Fruit fly (Drosophila melanogaster) whole organism, embryonic: Measurements from ENCODE around the gene dind.

Experiments used
- Antp ChIP-seq: fragments of 200-800 bp; sonication (Bioruptor generic); optimal IDR thresholded peaks from 3 replicates; lab custom pipeline; 2016; ENCODE audit warnings: missing biosample characterization, missing genetic modification characterization
- CG10267 ChIP-seq: fragments of 200-800 bp; sonication (Bioruptor generic); optimal IDR thresholded peaks from 2 replicates; lab custom pipeline; 2018; ENCODE audit warnings: missing biosample characterization, mild to moderate bottlenecking, missing genetic modification characterization, moderate library complexity
- CG10274 ChIP-seq: fragments of 200-800 bp; sonication (Bioruptor generic); optimal IDR thresholded peaks from 3 replicates; lab custom pipeline; 2017; ENCODE audit warnings: missing biosample characterization, mild to moderate bottlenecking, missing genetic modification characterization
- CG10565 ChIP-seq: fragments of 200-800 bp; sonication (Bioruptor generic); optimal IDR thresholded peaks from 3 replicates; lab custom pipeline; 2016; ENCODE audit warnings: missing biosample characterization, mild to moderate bottlenecking, missing genetic modification characterization
- CG11723 ChIP-seq: fragments of 200-800 bp; sonication (Bioruptor generic); optimal IDR thresholded peaks from 2 replicates; lab custom pipeline; 2017; ENCODE audit warnings: missing biosample characterization, mild to moderate bottlenecking, missing genetic modification characterization
- CG13287 ChIP-seq: fragments of 200-800 bp; sonication (Bioruptor generic); IDR thresholded peaks from 2 replicates; pipeline ENCODE4 v1.3.6; 2022; ENCODE audit warnings: missing biosample characterization, missing genetic modification characterization; ENCODE audit not compliant: partially characterized antibody
- CG13424 ChIP-seq: fragments of 200-800 bp; sonication (Bioruptor generic); optimal IDR thresholded peaks from 2 replicates; lab custom pipeline; 2019; ENCODE audit warnings: missing biosample characterization, mild to moderate bottlenecking, missing genetic modification characterization, moderate library complexity
- CG15514 ChIP-seq: fragments of 200-800 bp; sonication (Bioruptor generic); optimal IDR thresholded peaks from 3 replicates; lab custom pipeline; 2017; ENCODE audit warnings: missing biosample characterization, missing genetic modification characterization, mild to moderate bottlenecking, moderate library complexity, missing genetic modification reagents
- CG17359 ChIP-seq: fragments of 200-800 bp; sonication (Bioruptor generic); optimal IDR thresholded peaks from 3 replicates; lab custom pipeline; 2018; ENCODE audit warnings: missing biosample characterization, mild to moderate bottlenecking, missing genetic modification characterization, moderate library complexity
- CG2678 ChIP-seq: fragments of 200-800 bp; sonication (Bioruptor generic); optimal IDR thresholded peaks from 3 replicates; lab custom pipeline; 2019; ENCODE audit warnings: missing biosample characterization, mild to moderate bottlenecking, missing genetic modification characterization, moderate library complexity
- CG30020 ChIP-seq: fragments of 200-800 bp; optimal IDR thresholded peaks from 2 replicates; lab custom pipeline; 2019; ENCODE audit warnings: missing biosample characterization, mild to moderate bottlenecking, missing genetic modification characterization, moderate library complexity
- CG3065 ChIP-seq: fragments of 200-800 bp; sonication (Bioruptor generic); optimal IDR thresholded peaks from 2 replicates; lab custom pipeline; 2016; ENCODE audit warnings: missing biosample characterization, missing genetic modification characterization
- CG31224 ChIP-seq: fragments of 200-800 bp; sonication (Bioruptor generic); IDR thresholded peaks from 2 replicates; pipeline ENCODE4 v1.3.6; 2022; ENCODE audit warnings: missing biosample characterization, missing genetic modification characterization
- CG3163 ChIP-seq: fragments of 200-800 bp; sonication (Bioruptor generic); optimal IDR thresholded peaks from 3 replicates; lab custom pipeline; 2016; ENCODE audit warnings: missing biosample characterization, missing genetic modification characterization
- CG3407 ChIP-seq: fragments of 200-800 bp; sonication (Bioruptor generic); optimal IDR thresholded peaks from 2 replicates; lab custom pipeline; 2018; ENCODE audit warnings: missing biosample characterization, mild to moderate bottlenecking, missing genetic modification characterization
- CG5245 ChIP-seq: fragments of 200-800 bp; sonication (Bioruptor generic); optimal IDR thresholded peaks from 3 replicates; lab custom pipeline; 2016; ENCODE audit warnings: missing biosample characterization, missing genetic modification characterization
- CG6175 ChIP-seq: fragments of 200-800 bp; sonication (Bioruptor generic); IDR thresholded peaks from 3 replicates; pipeline ENCODE4 v1.3.6; 2022; ENCODE audit warnings: missing biosample characterization, missing genetic modification characterization
- CG9727 ChIP-seq: fragments of 200-800 bp; sonication (Bioruptor generic); optimal IDR thresholded peaks from 3 replicates; lab custom pipeline; 2017; ENCODE audit warnings: missing biosample characterization, mild to moderate bottlenecking, missing genetic modification characterization
- CG9876 ChIP-seq: fragments of 200-800 bp; sonication (Bioruptor generic); optimal IDR thresholded peaks from 2 replicates; lab custom pipeline; 2016; ENCODE audit warnings: missing biosample characterization, missing genetic modification characterization
- Dfd ChIP-seq, 2 experiments: fragments of >200 bp; optimal IDR thresholded peaks; 2 replicates each; lab custom pipeline; 2017; ENCODE audit warnings: missing biosample characterization in 2 of 2, missing genetic modification characterization in 2 of 2
- Dip2 ChIP-seq: fragments of 200-800 bp; sonication (Bioruptor generic); IDR thresholded peaks from 2 replicates; pipeline ENCODE4 v1.3.6; 2022; ENCODE audit warnings: missing biosample characterization, missing genetic modification characterization
- Doc3 ChIP-seq: fragments of 200-800 bp; sonication (Bioruptor generic); IDR thresholded peaks from 3 replicates; pipeline ENCODE4 v1.3.6; 2022; ENCODE audit warnings: missing biosample characterization, missing genetic modification characterization; ENCODE audit not compliant: partially characterized antibody
- Fer3 ChIP-seq: fragments of 200-800 bp; sonication (Bioruptor generic); optimal IDR thresholded peaks from 2 replicates; lab custom pipeline; 2018; ENCODE audit warnings: missing biosample characterization, mild to moderate bottlenecking, missing genetic modification characterization, moderate library complexity
- Gsc ChIP-seq: fragments of 200-800 bp; sonication (Bioruptor generic); IDR thresholded peaks from 2 replicates; pipeline ENCODE4 v1.3.6; 2022; ENCODE audit warnings: missing biosample characterization, missing genetic modification characterization
- HHEX ChIP-seq: fragments of 200-800 bp; sonication (Bioruptor generic); optimal IDR thresholded peaks from 3 replicates; lab custom pipeline; 2017; ENCODE audit warnings: missing biosample characterization, mild to moderate bottlenecking, missing genetic modification characterization, missing genetic modification reagents
- HmgD ChIP-seq: fragments of 200-800 bp; sonication (Bioruptor generic); optimal IDR thresholded peaks from 3 replicates; lab custom pipeline; 2016; ENCODE audit warnings: missing biosample characterization, missing genetic modification characterization
- NC2β ChIP-seq: fragments of 200-800 bp; sonication (Bioruptor generic); optimal IDR thresholded peaks from 2 replicates; lab custom pipeline; 2016; ENCODE audit warnings: missing biosample characterization, missing genetic modification characterization
- Neu2 ChIP-seq: fragments of 200-800 bp; sonication (Bioruptor generic); optimal IDR thresholded peaks from 3 replicates; lab custom pipeline; 2016; ENCODE audit warnings: missing biosample characterization, missing genetic modification characterization, borderline replicate concordance
- Nf-YC ChIP-seq: fragments of 200-800 bp; optimal IDR thresholded peaks from 3 replicates; lab custom pipeline; 2019; ENCODE audit warnings: missing biosample characterization, mild to moderate bottlenecking, missing genetic modification characterization, moderate library complexity
- Rfx ChIP-seq: fragments of 200-800 bp; sonication (Bioruptor generic); IDR thresholded peaks from 2 replicates; pipeline ENCODE4 v1.3.6; 2022; ENCODE audit warnings: missing biosample characterization, missing genetic modification characterization
- Sox102F ChIP-seq: fragments of 200-800 bp; sonication (Bioruptor generic); optimal IDR thresholded peaks from 2 replicates; lab custom pipeline; 2018; ENCODE audit warnings: missing biosample characterization, mild to moderate bottlenecking, missing genetic modification characterization, moderate library complexity
- Trl ChIP-seq, 3 experiments: fragments of >200 bp in 2 of 3; fragments of 200-800 bp in 1 of 3; sonication (Bioruptor generic) in 1 of 3; optimal IDR thresholded peaks; 2 replicates in 1 of 3; 3 replicates in 2 of 3; lab custom pipeline; 2016 to 2017; ENCODE audit warnings: missing biosample characterization in 1 of 3, missing genetic modification characterization in 1 of 3
- abd-A ChIP-seq: fragments of 200-800 bp; sonication (Bioruptor generic); optimal IDR thresholded peaks from 3 replicates; lab custom pipeline; 2019; ENCODE audit warnings: missing biosample characterization, mild to moderate bottlenecking, missing genetic modification characterization, moderate library complexity
- ato ChIP-seq: fragments of 200-800 bp; sonication (Bioruptor generic); IDR thresholded peaks from 2 replicates; pipeline ENCODE4 v1.3.6; 2022; ENCODE audit warnings: missing biosample characterization, missing genetic modification characterization; ENCODE audit not compliant: partially characterized antibody
- crp ChIP-seq, 2 experiments: fragments of 200-800 bp; sonication (Bioruptor generic); optimal IDR thresholded peaks; 2 replicates in 1 of 2; 3 replicates in 1 of 2; lab custom pipeline; 2017; ENCODE audit warnings: missing biosample characterization in 2 of 2, missing genetic modification characterization in 2 of 2, mild to moderate bottlenecking in 1 of 2, moderate library complexity in 1 of 2
- emc ChIP-seq: fragments of 200-800 bp; sonication (Bioruptor generic); optimal IDR thresholded peaks from 2 replicates; lab custom pipeline; 2016; ENCODE audit warnings: missing biosample characterization, missing genetic modification characterization
- exex ChIP-seq: fragments of 200-800 bp; sonication (Bioruptor generic); optimal IDR thresholded peaks from 4 replicates; lab custom pipeline; 2018; ENCODE audit warnings: missing biosample characterization, mild to moderate bottlenecking, missing genetic modification characterization, moderate library complexity
- gcm ChIP-seq: fragments of 200-800 bp; sonication (Bioruptor generic); optimal IDR thresholded peaks from 2 replicates; lab custom pipeline; 2019; ENCODE audit warnings: missing biosample characterization, mild to moderate bottlenecking, missing genetic modification characterization, moderate library complexity
- gfzf ChIP-seq: fragments of 200-800 bp; sonication (Bioruptor generic); optimal IDR thresholded peaks from 2 replicates; lab custom pipeline; 2016; ENCODE audit warnings: missing biosample characterization, mild to moderate bottlenecking, missing genetic modification characterization, moderate library complexity
- grau ChIP-seq: fragments of 200-800 bp; optimal IDR thresholded peaks from 3 replicates; lab custom pipeline; 2019; ENCODE audit warnings: missing biosample characterization, mild to moderate bottlenecking, missing genetic modification characterization, moderate library complexity
- gt ChIP-seq: fragments of 200-800 bp; sonication (Bioruptor generic); IDR thresholded peaks from 2 replicates; pipeline ENCODE4 v1.3.6; 2022; ENCODE audit warnings: missing biosample characterization, missing genetic modification characterization
- her ChIP-seq: fragments of 200-800 bp; sonication (Bioruptor generic); optimal IDR thresholded peaks from 2 replicates; lab custom pipeline; 2016; ENCODE audit warnings: missing biosample characterization, missing genetic modification characterization
- ken ChIP-seq: fragments of 200-800 bp; sonication (Bioruptor generic); IDR thresholded peaks from 3 replicates; pipeline ENCODE4 v1.3.6; 2022; ENCODE audit warnings: missing biosample characterization, missing genetic modification characterization
- lab ChIP-seq: fragments of 200-800 bp; sonication (Bioruptor generic); optimal IDR thresholded peaks from 3 replicates; lab custom pipeline; 2017; ENCODE audit warnings: missing biosample characterization, missing genetic modification characterization, mild to moderate bottlenecking, moderate library complexity, missing genetic modification reagents
- pnt ChIP-seq: fragments of 200-800 bp; sonication (Bioruptor generic); optimal IDR thresholded peaks from 3 replicates; lab custom pipeline; 2016; ENCODE audit warnings: missing biosample characterization, missing genetic modification characterization
- sd ChIP-seq: fragments of 200-800 bp; sonication (Bioruptor generic); optimal IDR thresholded peaks from 3 replicates; lab custom pipeline; 2018; ENCODE audit warnings: missing biosample characterization, mild to moderate bottlenecking, missing genetic modification characterization, moderate library complexity
- sna ChIP-seq: fragments of 200-800 bp; sonication (Bioruptor generic); IDR thresholded peaks from 2 replicates; pipeline ENCODE4 v1.3.6; 2022; ENCODE audit warnings: missing biosample characterization, missing genetic modification characterization; ENCODE audit not compliant: partially characterized antibody
- stc ChIP-seq: fragments of 200-800 bp; sonication (Bioruptor generic); IDR thresholded peaks from 2 replicates; pipeline ENCODE4 v1.3.6; 2022; ENCODE audit warnings: missing biosample characterization, missing genetic modification characterization
- vfl ChIP-seq: fragments of 200-800 bp; sonication (Bioruptor generic); optimal IDR thresholded peaks from 2 replicates; lab custom pipeline; 2016; ENCODE audit warnings: missing biosample characterization, missing genetic modification characterization
- zf30C ChIP-seq: fragments of 200-800 bp; sonication (Bioruptor generic); optimal IDR thresholded peaks from 3 replicates; lab custom pipeline; 2018; ENCODE audit warnings: missing biosample characterization, mild to moderate bottlenecking, missing genetic modification characterization

dind gene

dm6 chr3R:18663525-18663924, 13.8 kb downstream of the dind start, which contains the start of the genes Cpsf73 and Gos28 (continued):
- TF ChIP-seq ken (GFP tag; lab: Robert Waterston, UW) (no peak), Dip2 (no peak), Dfd (GFP tag; optimal IDR thresholded peaks at IDR 0.05; lab: Kevin White, UChicago) (no peak), CG13424 (tag; lab: Kevin White, UChicago) (peak; percentile 5), CG11723 (GFP tag; lab: Kevin White, UChicago) (no peak), her (GFP tag; lab: Kevin White, UChicago) (no peak), stc (GFP tag; lab: Robert Waterston, UW) (no peak), CG3407 (GFP tag; lab: Kevin White, UChicago) (no peak), NC2β (GFP tag; lab: Kevin White, UChicago) (peak; percentile 44), Neu2 (no peak), Trl (optimal IDR thresholded peaks at IDR 0.05; lab: Kevin White, UChicago) (no peak), Trl (GFP tag; optimal IDR thresholded peaks at IDR 0.05; lab: Kevin White, UChicago) (no peak), CG15514 (GFP tag; lab: Kevin White, UChicago) (peak; percentile 85), emc (GFP tag; lab: Kevin White, UChicago) (no peak), HHEX (no peak), Nf-YC (tag; lab: Kevin White, UChicago) (peak; percentile 19), CG10565 (GFP tag; lab: Kevin White, UChicago) (no peak), Gsc (GFP tag; lab: Robert Waterston, UW) (no peak), Sox102F (no peak), abd-A (no peak), CG13287 (GFP tag; lab: Robert Waterston, UW) (peak; percentile 73), CG30020 (tag; lab: Kevin White, UChicago) (peak; percentile 87), zf30C (GFP tag; lab: Kevin White, UChicago) (no peak), sna (no peak), ato (GFP tag; lab: Robert Waterston, UW) (no peak), pnt (GFP tag; lab: Kevin White, UChicago) (peak; percentile 5), gcm (GFP tag; lab: Kevin White, UChicago) (no peak), Rfx (GFP tag; lab: Robert Waterston, UW) (peak; percentile 48; the same call in 1 of the 2 replicates), CG3163 (GFP tag; lab: Kevin White, UChicago) (no peak), CG6175 (no peak), CG31224 (GFP tag; lab: Robert Waterston, UW) (peak; percentile 17; the same call in 1 of the 2 replicates), Doc3 (GFP tag; lab: Robert Waterston, UW) (0 out of 3 replicates have a peak, but pooled peaks have one; percentile 37), exex (tag; lab: Kevin White, UChicago) (no peak), grau (tag; lab: Kevin White, UChicago) (peak; percentile 29), CG9727 (GFP tag; lab: Kevin White, UChicago) (no peak), CG2678 (tag; lab: Kevin White, UChicago) (no peak), CG17359 (tag; lab: Kevin White, UChicago) (peak; percentile 5), CG10267 (tag; lab: Kevin White, UChicago) (peak; percentile 54), gt (GFP tag; lab: Robert Waterston, UW) (no peak), crp (GFP tag; optimal IDR thresholded peaks at IDR 0.05; lab: Kevin White, UChicago) (peak in 1 of 2 experiments; percentile 54), Fer3 (tag; lab: Kevin White, UChicago) (no peak), gfzf (GFP tag; lab: Kevin White, UChicago) (peak; percentile 91), CG5245 (GFP tag; lab: Kevin White, UChicago) (no peak), CG3065 (GFP tag; lab: Kevin White, UChicago) (no peak), Antp (GFP tag; lab: Kevin White, UChicago) (no peak), CG10274 (no peak), CG9876 (GFP tag; lab: Kevin White, UChicago) (no peak), lab (no peak), sd (tag; lab: Kevin White, UChicago) (no peak), HmgD (GFP tag; lab: Kevin White, UChicago) (no peak), vfl (GFP tag; lab: Kevin White, UChicago) (peak; percentile 34)
